Fruit fly (Drosophila melanogaster) Kc167 (cell line): ENCODE measurements around the gene CG10588.

Experiments
- Myc ChIP-seq: fragments of >200 bp; optimal IDR thresholded peaks from 2 replicates; lab custom pipeline; 2017; ENCODE audit warnings: missing external identifiers
- Sin3A ChIP-seq: fragments of >200 bp; optimal IDR thresholded peaks from 2 replicates; lab custom pipeline; 2018; ENCODE audit warnings: missing external identifiers
- h ChIP-seq: fragments of >200 bp; optimal IDR thresholded peaks from 3 replicates; lab custom pipeline; 2018; ENCODE audit warnings: missing external identifiers
- insv ChIP-seq: fragments of >200 bp; optimal IDR thresholded peaks from 3 replicates; lab custom pipeline; 2018; ENCODE audit warnings: missing external identifiers
- psq ChIP-seq: fragments of >200 bp; optimal IDR thresholded peaks from 2 replicates; lab custom pipeline; 2017; ENCODE audit warnings: missing external identifiers
- ttk ChIP-seq: sonication (Bioruptor generic); optimal IDR thresholded peaks from 2 replicates; lab custom pipeline; 2017; ENCODE audit warnings: missing external identifiers

DNA sequence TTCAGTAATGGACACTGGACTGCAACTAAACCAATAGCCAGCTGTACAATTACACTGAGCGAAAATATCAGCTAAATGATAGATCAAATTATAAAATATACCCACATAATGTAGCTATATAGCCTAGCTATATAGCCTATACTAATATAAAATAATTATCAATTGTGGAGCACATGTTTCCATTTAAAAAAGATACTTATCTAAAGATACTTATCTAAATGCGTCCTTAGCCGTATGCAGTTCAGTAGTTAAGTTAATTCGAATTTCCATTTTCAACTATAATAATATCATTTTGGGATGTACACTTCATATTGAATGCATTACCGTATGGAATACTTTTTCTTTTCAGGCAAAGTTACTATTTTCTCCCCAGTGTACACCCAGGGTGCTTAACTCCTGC is 37.8 kb upstream of the CG10588 start:
- no peak for TF ChIP-seq insv
- no peak for TF ChIP-seq psq (lab: Kevin White, UChicago)
- no peak for TF ChIP-seq Myc (lab: Kevin White, UChicago)
- TF ChIP-seq h = no peak
- TF ChIP-seq ttk (lab: Kevin White, UChicago) = no peak
- no peak for TF ChIP-seq Sin3A
